Fruit fly (Drosophila melanogaster) whole organism, wandering third instar larva: ENCODE data around the gene Pdfr.

Source experiments
- CG9705 ChIP-seq: fragments of 200-800 bp; sonication (Bioruptor generic); optimal IDR thresholded peaks from 2 replicates; lab custom pipeline; 2018; ENCODE audit warnings: missing biosample characterization, mild to moderate bottlenecking, missing genetic modification characterization
- GATAd ChIP-seq: sonication (Bioruptor generic); optimal IDR thresholded peaks from 2 replicates; lab custom pipeline; 2016; ENCODE audit warnings: missing biosample characterization, missing genetic modification characterization
- HLH106 ChIP-seq: fragments of 200-800 bp; optimal IDR thresholded peaks from 3 replicates; lab custom pipeline; 2019; ENCODE audit warnings: missing biosample characterization, mild to moderate bottlenecking, missing genetic modification characterization, moderate library complexity
- Hr78 ChIP-seq: fragments of >200 bp; optimal IDR thresholded peaks from 2 replicates; lab custom pipeline; 2017; ENCODE audit warnings: missing biosample characterization, missing genetic modification characterization
- Mio ChIP-seq: sonication (Bioruptor generic); optimal IDR thresholded peaks from 2 replicates; lab custom pipeline; 2016; ENCODE audit warnings: missing biosample characterization, missing genetic modification characterization
- br ChIP-seq: fragments of 200-800 bp; sonication (Bioruptor generic); optimal IDR thresholded peaks from 2 replicates; lab custom pipeline; 2016; ENCODE audit warnings: missing biosample characterization, missing genetic modification characterization
- dmrt93B ChIP-seq: fragments of 200-800 bp; sonication (Bioruptor generic); optimal IDR thresholded peaks from 2 replicates; lab custom pipeline; 2018; ENCODE audit warnings: missing biosample characterization, mild to moderate bottlenecking, missing genetic modification characterization
- h ChIP-seq: fragments of 200-800 bp; sonication (Bioruptor generic); optimal IDR thresholded peaks from 3 replicates; lab custom pipeline; 2016; ENCODE audit warnings: missing biosample characterization, mild to moderate bottlenecking, missing genetic modification characterization
- psq ChIP-seq: fragments of 200-800 bp; sonication (Bioruptor generic); optimal IDR thresholded peaks from 3 replicates; lab custom pipeline; 2017; ENCODE audit warnings: missing biosample characterization, mild to moderate bottlenecking, missing genetic modification characterization, moderate library complexity
- rgr ChIP-seq: fragments of 200-800 bp; sonication (Bioruptor generic); optimal IDR thresholded peaks from 3 replicates; lab custom pipeline; 2016; ENCODE audit warnings: missing biosample characterization, mild to moderate bottlenecking, missing genetic modification characterization

DNA sequence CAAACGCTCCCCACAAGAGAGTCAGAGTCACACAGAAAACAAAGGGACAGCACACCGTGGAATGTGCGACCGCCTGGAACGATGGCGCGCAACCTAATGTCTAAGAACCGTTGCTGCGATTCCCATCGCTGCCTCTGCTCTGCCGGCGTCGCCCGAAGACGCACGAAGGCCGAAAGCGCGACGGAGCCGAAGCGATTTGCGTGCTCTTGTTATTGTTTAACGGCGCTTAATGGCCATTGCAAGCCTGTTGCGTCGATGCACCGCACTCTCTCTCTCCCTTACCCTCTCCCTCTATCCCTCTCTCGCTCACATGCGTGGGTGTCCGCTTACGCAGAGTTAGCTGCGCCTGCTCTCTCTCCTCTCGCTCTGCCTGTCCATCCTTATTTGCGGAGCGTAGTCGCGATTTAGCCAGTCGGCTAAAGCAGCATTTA, 6.7 kb upstream of the Pdfr start, which contains the start of gene trol:
- TF ChIP-seq dmrt93B (GFP tag; lab: Kevin White, UChicago) (no peak), h (GFP tag; lab: Kevin White, UChicago) (peak; percentile 45), Hr78 (no peak), Mio (GFP tag; lab: Kevin White, UChicago) (no peak), GATAd (no peak), rgr (GFP tag; lab: Kevin White, UChicago) (no peak), HLH106 (no peak), br (GFP tag; lab: Kevin White, UChicago) (peak; percentile 8), psq (peak; percentile 30), CG9705 (no peak)
